Worm (Caenorhabditis elegans): ENCODE measurements around the gene npr-11.

npr-11 gene

DNA sequence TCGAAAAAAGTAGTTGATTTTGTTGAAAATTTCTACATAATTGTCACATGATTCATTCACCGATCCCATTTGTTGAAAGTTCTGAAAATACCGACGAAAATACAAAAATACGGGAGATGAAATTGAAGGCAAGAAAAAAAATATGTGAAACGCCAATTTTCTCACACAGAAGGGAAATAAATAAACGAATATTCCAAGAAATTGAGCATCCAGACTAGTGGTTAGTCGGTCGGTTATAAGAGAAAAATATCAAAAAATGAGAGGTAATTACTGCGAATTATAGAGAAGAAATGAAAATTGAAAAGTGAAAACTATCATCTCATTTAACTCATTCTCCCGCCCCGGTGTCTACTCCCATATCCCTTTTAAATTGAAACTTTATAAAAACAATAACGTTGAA, at the start of gene npr-11:
Gene npr-11 (minus strand): TSS at position 101 of the 400 bp plus-strand sequence.
- TF ChIP-seq nhr-237 (tag; optimal IDR thresholded peaks at IDR 0.05) (no peak), ztf-11 (tag; optimal IDR thresholded peaks at IDR 0.05) (no peak), lin-15B (tag; optimal IDR thresholded peaks at IDR 0.05) (no peak), ceh-28 (tag; optimal IDR thresholded peaks at IDR 0.05) (no peak), daf-12 (tag; optimal IDR thresholded peaks at IDR 0.05) (no peak), lin-39 (tag; optimal IDR thresholded peaks at IDR 0.05) (no peak), hmg-11 (tag; optimal IDR thresholded peaks at IDR 0.05) (no peak), nhr-25 (tag; optimal IDR thresholded peaks at IDR 0.05) (no peak), egl-27 (tag; optimal IDR thresholded peaks at IDR 0.05) (no peak), ceh-82 (tag; optimal IDR thresholded peaks at IDR 0.05) (no peak), sea-2 (GFP tag; optimal IDR thresholded peaks at IDR 0.05) (no peak), ceh-16 (tag; optimal IDR thresholded peaks at IDR 0.05) (no peak), nhr-43 (tag; optimal IDR thresholded peaks at IDR 0.05; ENCODE audit: poor library complexity, severe bottlenecking) (no peak), unc-39 (tag; optimal IDR thresholded peaks at IDR 0.05) (no peak)

DNA sequence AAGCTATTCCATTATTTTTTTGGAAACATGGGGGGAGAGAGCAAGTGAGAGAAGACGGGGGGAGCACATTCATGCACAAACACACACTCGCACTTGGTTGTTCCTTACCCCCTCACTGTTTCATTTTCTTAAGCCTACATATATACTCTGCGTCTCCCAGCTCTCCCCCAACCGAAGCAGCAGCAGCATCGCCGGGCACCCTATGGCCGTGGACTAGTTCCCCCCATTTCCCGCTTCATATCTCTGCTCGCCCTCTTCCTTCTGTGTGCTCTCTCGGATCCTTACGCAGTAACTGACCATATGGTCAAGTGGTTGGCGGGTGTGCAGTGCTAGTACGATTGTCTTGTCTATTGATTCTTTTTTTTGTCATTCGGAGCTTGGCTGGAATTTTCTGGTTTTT, 46.8 kb upstream of the npr-11 start:
- TF ChIP-seq hmg-11 (tag; optimal IDR thresholded peaks at IDR 0.05) (peak; percentile 99), elt-1 (tag; optimal IDR thresholded peaks at IDR 0.05) (no peak), ZK546.5 (tag; optimal IDR thresholded peaks at IDR 0.05) (no peak), ceh-28 (tag; optimal IDR thresholded peaks at IDR 0.05) (peak; percentile 33), fos-1 (tag; optimal IDR thresholded peaks at IDR 0.05) (peak; percentile 45), unc-62 (GFP tag; optimal IDR thresholded peaks at IDR 0.05) (no peak), eor-1 (tag; optimal IDR thresholded peaks at IDR 0.05) (no peak), ama-1 (optimal IDR thresholded peaks at IDR 0.05) (no peak), skn-1 (tag; optimal IDR thresholded peaks at IDR 0.05) (peak; percentile 18), nhr-28 (tag; optimal IDR thresholded peaks at IDR 0.05) (no peak), mdl-1 (tag; optimal IDR thresholded peaks at IDR 0.05) (peak; percentile 23), snpc-4 (tag; optimal IDR thresholded peaks at IDR 0.05) (peak; percentile 47), ceh-9 (tag; optimal IDR thresholded peaks at IDR 0.05) (no peak), nhr-23 (tag; optimal IDR thresholded peaks at IDR 0.05) (no peak), sea-2 (GFP tag; optimal IDR thresholded peaks at IDR 0.05) (no peak), lin-15B (tag; optimal IDR thresholded peaks at IDR 0.05) (peak; percentile 58), elt-2 (tag; optimal IDR thresholded peaks at IDR 0.05) (peak; percentile 55), fkh-10 (GFP tag; optimal IDR thresholded peaks at IDR 0.05) (peak; percentile 51), R02D3.7 (tag; optimal IDR thresholded peaks at IDR 0.05) (peak; percentile 25), nhr-25 (tag; optimal IDR thresholded peaks at IDR 0.05) (no peak), tbx-2 (tag; optimal IDR thresholded peaks at IDR 0.05) (peak; percentile 43), daf-12 (tag; optimal IDR thresholded peaks at IDR 0.05) (no peak), nhr-43 (tag; optimal IDR thresholded peaks at IDR 0.05; ENCODE audit: poor library complexity, severe bottlenecking) (no peak), unc-39 (tag; optimal IDR thresholded peaks at IDR 0.05) (no peak), egl-5 (tag; optimal IDR thresholded peaks at IDR 0.05) (no peak), lin-39 (tag; optimal IDR thresholded peaks at IDR 0.05) (peak; percentile 82), ztf-4 (tag; optimal IDR thresholded peaks at IDR 0.05) (no peak), pqm-1 (tag; optimal IDR thresholded peaks at IDR 0.05) (peak; percentile 67), egl-27 (tag; optimal IDR thresholded peaks at IDR 0.05) (peak; percentile 67), nhr-237 (tag; optimal IDR thresholded peaks at IDR 0.05) (no peak), jun-1 (tag; optimal IDR thresholded peaks at IDR 0.05) (peak; percentile 63), nfya-1 (tag; optimal IDR thresholded peaks at IDR 0.05; ENCODE audit: insufficient read depth) (peak; percentile 80), pha-4 (tag; optimal IDR thresholded peaks at IDR 0.05) (peak; percentile 88), aly-2 (tag; optimal IDR thresholded peaks at IDR 0.05) (no peak)

DNA sequence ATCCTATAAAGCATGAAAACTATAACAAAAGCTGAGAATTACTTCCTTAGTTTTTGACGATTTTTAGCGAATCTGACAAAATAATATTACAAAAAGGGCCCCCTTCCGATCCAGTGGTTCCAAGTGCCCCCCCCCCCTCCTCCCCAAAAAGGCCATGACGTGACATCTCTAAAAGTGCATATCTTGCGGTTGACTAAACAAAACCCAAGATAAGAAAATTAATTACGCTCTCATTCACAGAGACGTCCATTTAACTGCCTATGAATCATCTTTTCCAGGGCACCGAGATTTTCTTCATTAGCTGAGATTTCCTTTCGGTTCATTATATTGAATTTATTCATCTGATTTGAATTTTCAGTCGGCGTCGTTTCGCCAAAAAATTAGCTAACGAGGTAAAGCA, 44.4 kb upstream of the npr-11 start, which contains the start of gene inso-1:
Gene inso-1 (plus strand): TSS at position 301 of the 400 bp plus-strand sequence.
- TF ChIP-seq fkh-10 (GFP tag; optimal IDR thresholded peaks at IDR 0.05) (no peak), sea-2 (GFP tag; optimal IDR thresholded peaks at IDR 0.05) (no peak), elt-2 (tag; optimal IDR thresholded peaks at IDR 0.05) (no peak), skn-1 (tag; optimal IDR thresholded peaks at IDR 0.05) (no peak), nhr-11 (tag; optimal IDR thresholded peaks at IDR 0.05) (no peak), nhr-25 (tag; optimal IDR thresholded peaks at IDR 0.05) (no peak), nhr-67 (tag; optimal IDR thresholded peaks at IDR 0.05) (no peak), pqm-1 (tag; optimal IDR thresholded peaks at IDR 0.05) (no peak), egl-5 (tag; optimal IDR thresholded peaks at IDR 0.05) (no peak), unc-39 (tag; optimal IDR thresholded peaks at IDR 0.05) (no peak), zag-1 (tag; optimal IDR thresholded peaks at IDR 0.05) (no peak), egl-27 (tag; optimal IDR thresholded peaks at IDR 0.05) (no peak), lin-15B (tag; optimal IDR thresholded peaks at IDR 0.05) (no peak), nhr-28 (tag; optimal IDR thresholded peaks at IDR 0.05) (no peak)
